Fruit fly (Drosophila melanogaster) whole organism, embryonic: ENCODE measurements around the gene Cip4.

Experiments
- Atf6 ChIP-seq: fragments of 200-800 bp; sonication (Bioruptor generic); IDR thresholded peaks from 2 replicates; pipeline ENCODE4 v1.3.6; 2022; ENCODE audit warnings: missing biosample characterization, missing genetic modification characterization
- Blimp-1 ChIP-seq: fragments of 200-800 bp; sonication (Bioruptor generic); optimal IDR thresholded peaks from 3 replicates; lab custom pipeline; 2018; ENCODE audit warnings: missing biosample characterization, missing genetic modification characterization, mild to moderate bottlenecking, moderate library complexity, missing genetic modification reagents
- CG10959 ChIP-seq: fragments of 200-800 bp; sonication (Bioruptor generic); IDR thresholded peaks from 2 replicates; pipeline ENCODE4 v1.3.6; 2022; ENCODE audit warnings: missing biosample characterization, missing genetic modification characterization
- CG11398 ChIP-seq: fragments of 200-800 bp; sonication (Bioruptor generic); optimal IDR thresholded peaks from 2 replicates; lab custom pipeline; 2016; ENCODE audit warnings: missing biosample characterization, missing genetic modification characterization
- CG11504 ChIP-seq: fragments of 200-800 bp; sonication (Bioruptor generic); optimal IDR thresholded peaks from 3 replicates; lab custom pipeline; 2019; ENCODE audit warnings: missing biosample characterization, mild to moderate bottlenecking, missing genetic modification characterization, moderate library complexity
- CG12391 ChIP-seq: fragments of 200-800 bp; sonication (Bioruptor generic); optimal IDR thresholded peaks from 3 replicates; lab custom pipeline; 2018; ENCODE audit warnings: missing biosample characterization, mild to moderate bottlenecking, missing genetic modification characterization, moderate library complexity
- CG13123 ChIP-seq: fragments of 200-800 bp; sonication (Bioruptor generic); optimal IDR thresholded peaks from 2 replicates; lab custom pipeline; 2016; ENCODE audit warnings: missing biosample characterization, missing genetic modification characterization
- CG13424 ChIP-seq: fragments of 200-800 bp; sonication (Bioruptor generic); optimal IDR thresholded peaks from 2 replicates; lab custom pipeline; 2019; ENCODE audit warnings: missing biosample characterization, mild to moderate bottlenecking, missing genetic modification characterization, moderate library complexity
- CG15479 ChIP-seq: fragments of 200-800 bp; sonication (Bioruptor generic); optimal IDR thresholded peaks from 3 replicates; lab custom pipeline; 2019; ENCODE audit warnings: missing biosample characterization, mild to moderate bottlenecking, missing genetic modification characterization, moderate library complexity
- CG1603 ChIP-seq: fragments of 200-800 bp; sonication (Bioruptor generic); optimal IDR thresholded peaks from 2 replicates; lab custom pipeline; 2019; ENCODE audit warnings: missing biosample characterization, mild to moderate bottlenecking, missing genetic modification characterization, moderate library complexity
- CG16815 ChIP-seq: fragments of 200-800 bp; sonication (Bioruptor generic); optimal IDR thresholded peaks from 3 replicates; lab custom pipeline; 2017; ENCODE audit warnings: missing biosample characterization, mild to moderate bottlenecking, missing genetic modification characterization
- CG17361 ChIP-seq: fragments of 200-800 bp; sonication (Bioruptor generic); IDR thresholded peaks from 3 replicates; pipeline ENCODE4 v1.3.6; 2022; ENCODE audit warnings: missing biosample characterization, missing genetic modification characterization
- CG2202 ChIP-seq: fragments of 200-800 bp; sonication (Bioruptor generic); optimal IDR thresholded peaks from 2 replicates; lab custom pipeline; 2018; ENCODE audit warnings: missing biosample characterization, mild to moderate bottlenecking, missing genetic modification characterization
- CG2678 ChIP-seq: fragments of 200-800 bp; sonication (Bioruptor generic); optimal IDR thresholded peaks from 3 replicates; lab custom pipeline; 2019; ENCODE audit warnings: missing biosample characterization, mild to moderate bottlenecking, missing genetic modification characterization, moderate library complexity
- CG6689 ChIP-seq: fragments of 200-800 bp; sonication (Bioruptor generic); IDR thresholded peaks from 2 replicates; pipeline ENCODE4 v1.3.6; 2022; ENCODE audit warnings: missing biosample characterization, missing genetic modification characterization
- CG7556 ChIP-seq: fragments of 200-800 bp; sonication (Bioruptor generic); optimal IDR thresholded peaks from 2 replicates; lab custom pipeline; 2017; ENCODE audit warnings: missing biosample characterization, mild to moderate bottlenecking, missing genetic modification characterization
- CG8388 ChIP-seq: fragments of 200-800 bp; sonication (Bioruptor generic); optimal IDR thresholded peaks from 2 replicates; lab custom pipeline; 2019; ENCODE audit warnings: missing biosample characterization, mild to moderate bottlenecking, missing genetic modification characterization, moderate library complexity
- CG8765 ChIP-seq: fragments of 200-800 bp; sonication (Bioruptor generic); IDR thresholded peaks from 2 replicates; pipeline ENCODE4 v1.3.6; 2022; ENCODE audit warnings: missing biosample characterization, missing genetic modification characterization
- Elba2 ChIP-seq: fragments of 200-800 bp; sonication (Bioruptor generic); optimal IDR thresholded peaks from 3 replicates; lab custom pipeline; 2016; ENCODE audit warnings: missing biosample characterization, missing genetic modification characterization
- HLH3B ChIP-seq: fragments of 200-800 bp; sonication (Bioruptor generic); IDR thresholded peaks from 2 replicates; pipeline ENCODE4 v1.3.6; 2022; ENCODE audit warnings: missing biosample characterization, missing genetic modification characterization
- Hr3 ChIP-seq: fragments of 200-800 bp; sonication (Bioruptor generic); optimal IDR thresholded peaks from 3 replicates; lab custom pipeline; 2016; ENCODE audit warnings: missing biosample characterization, missing genetic modification characterization
- Med ChIP-seq: fragments of 200-800 bp; sonication (Bioruptor generic); peaks from one replicate; lab custom pipeline; 2016; ENCODE audit warnings: missing biosample characterization, missing genetic modification characterization, mild to moderate bottlenecking, inconsistent platforms, moderate library complexity
- Neu2 ChIP-seq: fragments of 200-800 bp; sonication (Bioruptor generic); optimal IDR thresholded peaks from 3 replicates; lab custom pipeline; 2016; ENCODE audit warnings: missing biosample characterization, missing genetic modification characterization, borderline replicate concordance
- Oaz ChIP-seq: fragments of 200-800 bp; sonication (Bioruptor generic); IDR thresholded peaks from 2 replicates; pipeline ENCODE4 v1.3.6; 2022; ENCODE audit warnings: missing biosample characterization, missing genetic modification characterization
- Pdp1 ChIP-seq, 2 experiments: fragments of 200-800 bp; sonication (Bioruptor generic); optimal IDR thresholded peaks; 3 replicates each; lab custom pipeline; 2016; ENCODE audit warnings: missing biosample characterization in 2 of 2, missing genetic modification characterization in 2 of 2, mild to moderate bottlenecking in 1 of 2, moderate library complexity in 1 of 2
- Ravus ChIP-seq: fragments of 200-800 bp; sonication (Bioruptor generic); IDR thresholded peaks from 2 replicates; pipeline ENCODE4 v1.3.6; 2022; ENCODE audit warnings: missing biosample characterization, missing genetic modification characterization
- Sox102F ChIP-seq: fragments of 200-800 bp; sonication (Bioruptor generic); optimal IDR thresholded peaks from 2 replicates; lab custom pipeline; 2018; ENCODE audit warnings: missing biosample characterization, mild to moderate bottlenecking, missing genetic modification characterization, moderate library complexity
- Sry-δ ChIP-seq: fragments of 200-800 bp; sonication (Bioruptor generic); optimal IDR thresholded peaks from 2 replicates; lab custom pipeline; 2016; ENCODE audit warnings: missing biosample characterization, missing genetic modification characterization
- Ssrp ChIP-seq: fragments of 200-800 bp; sonication (Bioruptor generic); optimal IDR thresholded peaks from 2 replicates; lab custom pipeline; 2018; ENCODE audit warnings: missing biosample characterization, mild to moderate bottlenecking, missing genetic modification characterization, moderate library complexity
- abd-A ChIP-seq: fragments of 200-800 bp; sonication (Bioruptor generic); optimal IDR thresholded peaks from 3 replicates; lab custom pipeline; 2019; ENCODE audit warnings: missing biosample characterization, mild to moderate bottlenecking, missing genetic modification characterization, moderate library complexity
- ase ChIP-seq: fragments of 200-800 bp; sonication (Bioruptor generic); IDR thresholded peaks from 3 replicates; pipeline ENCODE4 v1.3.6; 2022; ENCODE audit warnings: missing biosample characterization, missing genetic modification characterization
- az2 ChIP-seq: fragments of 200-800 bp; sonication (Bioruptor generic); optimal IDR thresholded peaks from 3 replicates; lab custom pipeline; 2016; ENCODE audit warnings: missing biosample characterization, missing genetic modification characterization
- chinmo ChIP-seq: fragments of 200-800 bp; sonication (Bioruptor generic); IDR thresholded peaks from 4 replicates; pipeline ENCODE4 v1.3.6; 2022; ENCODE audit warnings: missing biosample characterization, missing genetic modification characterization; ENCODE audit not compliant: partially characterized antibody
- eve ChIP-seq, 2 experiments: fragments of >200 bp; optimal IDR thresholded peaks; 2 replicates each; lab custom pipeline; 2017; ENCODE audit warnings: missing biosample characterization in 2 of 2, missing genetic modification characterization in 2 of 2
- gsb ChIP-seq: fragments of 200-800 bp; sonication (Bioruptor generic); IDR thresholded peaks from 2 replicates; pipeline ENCODE4 v1.3.6; 2022; ENCODE audit warnings: missing biosample characterization, missing genetic modification characterization
- knrl ChIP-seq: fragments of 200-800 bp; sonication (Bioruptor generic); IDR thresholded peaks from 3 replicates; pipeline ENCODE4 v1.3.6; 2022; ENCODE audit warnings: missing biosample characterization, missing genetic modification characterization; ENCODE audit not compliant: partially characterized antibody
- lmd ChIP-seq: fragments of 200-800 bp; sonication (Bioruptor generic); IDR thresholded peaks from 2 replicates; pipeline ENCODE4 v1.3.6; 2022; ENCODE audit warnings: missing biosample characterization, missing genetic modification characterization
- nmo ChIP-seq: fragments of 200-800 bp; sonication (Bioruptor generic); optimal IDR thresholded peaks from 2 replicates; lab custom pipeline; 2018; ENCODE audit warnings: missing biosample characterization, mild to moderate bottlenecking, missing genetic modification characterization, moderate library complexity
- otp ChIP-seq: fragments of 200-800 bp; sonication (Bioruptor generic); IDR thresholded peaks from 3 replicates; pipeline ENCODE4, ENCODE4 v1.3.6; 2022; ENCODE audit warnings: missing biosample characterization, missing genetic modification characterization
- phol ChIP-seq: fragments of 200-800 bp; sonication (Bioruptor generic); optimal IDR thresholded peaks from 3 replicates; lab custom pipeline; 2018; ENCODE audit warnings: missing biosample characterization, mild to moderate bottlenecking, missing genetic modification characterization, moderate library complexity
- pum ChIP-seq: fragments of 200-800 bp; sonication (Bioruptor generic); optimal IDR thresholded peaks from 2 replicates; lab custom pipeline; 2016; ENCODE audit warnings: missing biosample characterization, missing genetic modification characterization
- row ChIP-seq: fragments of 200-800 bp; sonication (Bioruptor generic); IDR thresholded peaks from 3 replicates; pipeline ENCODE4 v1.3.6; 2022; ENCODE audit warnings: missing biosample characterization, missing genetic modification characterization
- sisA ChIP-seq: fragments of 200-800 bp; sonication (Bioruptor generic); IDR thresholded peaks from 2 replicates; pipeline ENCODE4 v1.3.6; 2022; ENCODE audit warnings: missing biosample characterization, missing genetic modification characterization
- slbo ChIP-seq: fragments of 200-800 bp; sonication (Bioruptor generic); IDR thresholded peaks from 2 replicates; pipeline ENCODE4 v1.3.6; 2022; ENCODE audit warnings: missing biosample characterization, missing genetic modification characterization
- sob ChIP-seq: fragments of 200-800 bp; sonication (Bioruptor generic); IDR thresholded peaks from 2 replicates; pipeline ENCODE4 v1.3.6; 2022; ENCODE audit warnings: missing biosample characterization, missing genetic modification characterization
- twi ChIP-seq: fragments of 200-800 bp; optimal IDR thresholded peaks from 2 replicates; lab custom pipeline; 2019; ENCODE audit warnings: missing biosample characterization, mild to moderate bottlenecking, missing genetic modification characterization, moderate library complexity
- unpg ChIP-seq: fragments of 200-800 bp; sonication (Bioruptor generic); optimal IDR thresholded peaks from 3 replicates; lab custom pipeline; 2018; ENCODE audit warnings: missing biosample characterization, mild to moderate bottlenecking, missing genetic modification characterization, moderate library complexity
- wek ChIP-seq: fragments of 200-800 bp; sonication (Bioruptor generic); optimal IDR thresholded peaks from 3 replicates; lab custom pipeline; 2018; ENCODE audit warnings: missing biosample characterization, mild to moderate bottlenecking, missing genetic modification characterization, moderate library complexity
- z ChIP-seq: fragments of 200-800 bp; sonication (Bioruptor generic); IDR thresholded peaks from 3 replicates; pipeline ENCODE4 v1.3.6; 2022; ENCODE audit warnings: missing biosample characterization, missing genetic modification characterization

Cip4 gene

dm6 chr3L:4375675-4376366, 11.9 kb upstream of the Cip4 start (continued):
- 0 out of 3 replicates have a peak, but pooled peaks have one; percentile 13 for TF ChIP-seq CG17361 (GFP tag; lab: Robert Waterston, UW)
- TF ChIP-seq pum (GFP tag; lab: Kevin White, UChicago) = no peak
- TF ChIP-seq CG11504 (tag; lab: Kevin White, UChicago) = no peak
- no peak for TF ChIP-seq knrl (GFP tag; lab: Robert Waterston, UW)
- TF ChIP-seq CG15479 = no peak
- no peak for TF ChIP-seq Sry-δ
- TF ChIP-seq Pdp1 (GFP tag; optimal IDR thresholded peaks at IDR 0.05; lab: Kevin White, UChicago) = no peak
- no peak for TF ChIP-seq chinmo
- no peak for TF ChIP-seq z (GFP tag; lab: Robert Waterston, UW)
- TF ChIP-seq ase (GFP tag; lab: Robert Waterston, UW) = peak; percentile 15; the same call in 1 of the 3 replicates
- TF ChIP-seq row (GFP tag; lab: Robert Waterston, UW) = peak; percentile 58
- no peak for TF ChIP-seq CG13123 (GFP tag; lab: Kevin White, UChicago)
- no peak for TF ChIP-seq abd-A (tag; lab: Kevin White, UChicago)
- TF ChIP-seq CG8765 (GFP tag; lab: Robert Waterston, UW) = peak; percentile 21; the same call in 1 of the 2 replicates
- TF ChIP-seq CG13424 (tag; lab: Kevin White, UChicago) = peak; percentile 38
- TF ChIP-seq CG12391 (tag; lab: Kevin White, UChicago) = peak; percentile 2
- TF ChIP-seq eve (GFP tag; optimal IDR thresholded peaks at IDR 0.05; lab: Kevin White, UChicago) = peak in 1 of 2 experiments; percentile 12
- peak; percentile 34; the same call in 1 of the 2 replicates for TF ChIP-seq lmd (GFP tag; lab: Robert Waterston, UW)
- no peak for TF ChIP-seq twi (tag; lab: Kevin White, UChicago)
- 0 out of 2 replicates have a peak, but pooled peaks have one; percentile 15 for TF ChIP-seq CG6689 (GFP tag; lab: Robert Waterston, UW)
- TF ChIP-seq Hr3 (GFP tag; lab: Kevin White, UChicago) = peak; percentile 10
- TF ChIP-seq Atf6 (GFP tag; lab: Robert Waterston, UW) = peak; percentile 23; the same call in 1 of the 2 replicates
- peak; percentile 40; the same call in 1 of the 2 replicates for TF ChIP-seq HLH3B
- TF ChIP-seq CG2202 (tag; lab: Kevin White, UChicago) = no peak
- TF ChIP-seq gsb (GFP tag; lab: Robert Waterston, UW) = no peak
- no peak for TF ChIP-seq Ravus (GFP tag; lab: Robert Waterston, UW)
- no peak for TF ChIP-seq CG11398
- peak; percentile 35 for TF ChIP-seq phol
- peak; percentile 78 for TF ChIP-seq Med
- no peak for TF ChIP-seq Neu2
- TF ChIP-seq CG8388 = peak; percentile 0
- peak; percentile 46 for TF ChIP-seq slbo (GFP tag; lab: Robert Waterston, UW)
- no peak for TF ChIP-seq otp
- TF ChIP-seq Blimp-1 = peak; percentile 21
- no peak for TF ChIP-seq wek
- peak; percentile 40 for TF ChIP-seq Sox102F
- TF ChIP-seq CG10959 (GFP tag; lab: Robert Waterston, UW) = no peak
- TF ChIP-seq sob (GFP tag; lab: Robert Waterston, UW) = no peak
- TF ChIP-seq Elba2 = no peak
- TF ChIP-seq CG16815 (GFP tag; lab: Kevin White, UChicago) = no peak
- peak; percentile 13 for TF ChIP-seq nmo (GFP tag; lab: Kevin White, UChicago)
- TF ChIP-seq unpg = peak; percentile 39
- TF ChIP-seq CG1603 = peak; percentile 51
- no peak for TF ChIP-seq CG2678 (tag; lab: Kevin White, UChicago)
- peak; percentile 23 for TF ChIP-seq CG7556
- TF ChIP-seq sisA (GFP tag; lab: Robert Waterston, UW) = 0 out of 2 replicates have a peak, but pooled peaks have one; percentile 16
- TF ChIP-seq Oaz = 0 out of 2 replicates have a peak, but pooled peaks have one; percentile 37
- peak; percentile 0 for TF ChIP-seq Ssrp
- peak; percentile 15 for TF ChIP-seq az2 (GFP tag; lab: Kevin White, UChicago)
